Fruit fly (Drosophila melanogaster): Measurements from ENCODE around the gene Est-P.

dm6 chr3L:12163082-12163481, 27.5 kb upstream of the Est-P start:
- TF ChIP-seq D1 (tag; optimal IDR thresholded peaks at IDR 0.05): no peak
- TF ChIP-seq EcR (GFP tag; optimal IDR thresholded peaks at IDR 0.05): no peak
- no peak for TF ChIP-seq CG13204 (GFP tag; optimal IDR thresholded peaks at IDR 0.05)

Data from whole organism, pupa.